Fruit fly (Drosophila melanogaster): ENCODE measurements around the gene CG43072.

Gene CG43072

dm6 chr3L:21060189-21061070, 5.2 kb upstream of the CG43072 start:
- TF ChIP-seq HLH106 (tag; optimal IDR thresholded peaks at IDR 0.05), result peak; percentile 56
- peak; percentile 40 for TF ChIP-seq h (GFP tag; optimal IDR thresholded peaks at IDR 0.05)
- peak; percentile 32 to 38 for TF ChIP-seq dl (GFP tag; optimal IDR thresholded peaks at IDR 0.05; ENCODE audit: insufficient read depth in 1 of 2, partially characterized antibody in 2 of 2)
- peak; percentile 12 for TF ChIP-seq woc (GFP tag; optimal IDR thresholded peaks at IDR 0.05)
- TF ChIP-seq foxo (GFP tag; optimal IDR thresholded peaks at IDR 0.05), result peak in 1 of 2 experiments; percentile 58
- TF ChIP-seq CrebA (GFP tag; optimal IDR thresholded peaks at IDR 0.05; ENCODE audit: borderline replicate concordance), result no peak
- peak; percentile 54 for TF ChIP-seq OdsH (GFP tag; optimal IDR thresholded peaks at IDR 0.05)
- peak; percentile 32 for TF ChIP-seq ey (GFP tag; optimal IDR thresholded peaks at IDR 0.05)
- TF ChIP-seq usp (GFP tag; optimal IDR thresholded peaks at IDR 0.05), result no peak
- no peak for TF ChIP-seq Dfd (GFP tag; optimal IDR thresholded peaks at IDR 0.05)
- peak; percentile 19 for TF ChIP-seq Hnf4 (GFP tag; optimal IDR thresholded peaks at IDR 0.05)
- peak; percentile 34 for TF ChIP-seq rgr (GFP tag; optimal IDR thresholded peaks at IDR 0.05)
- peak; percentile 15 for TF ChIP-seq dmrt93B (GFP tag; optimal IDR thresholded peaks at IDR 0.05)
- peak; percentile 69 for TF ChIP-seq Sp1 (GFP tag; optimal IDR thresholded peaks at IDR 0.05)
- no peak for TF ChIP-seq jim (GFP tag; optimal IDR thresholded peaks at IDR 0.05)
- TF ChIP-seq Hr78 (GFP tag; optimal IDR thresholded peaks at IDR 0.05), result no peak
- peak; percentile 14 for TF ChIP-seq br (GFP tag; optimal IDR thresholded peaks at IDR 0.05)
- TF ChIP-seq psq (GFP tag; optimal IDR thresholded peaks at IDR 0.05), result peak; percentile 50
- peak; percentile 47 for TF ChIP-seq tai (GFP tag; optimal IDR thresholded peaks at IDR 0.05)
- peak; percentile 50 for TF ChIP-seq fru (GFP tag; optimal IDR thresholded peaks at IDR 0.05)

dm6 chr3L:21061968-21062367, 3.7 kb upstream of the CG43072 start:
- TF ChIP-seq rgr (GFP tag; optimal IDR thresholded peaks at IDR 0.05), result peak; percentile 19
- TF ChIP-seq woc (GFP tag; optimal IDR thresholded peaks at IDR 0.05), result no peak

DNA sequence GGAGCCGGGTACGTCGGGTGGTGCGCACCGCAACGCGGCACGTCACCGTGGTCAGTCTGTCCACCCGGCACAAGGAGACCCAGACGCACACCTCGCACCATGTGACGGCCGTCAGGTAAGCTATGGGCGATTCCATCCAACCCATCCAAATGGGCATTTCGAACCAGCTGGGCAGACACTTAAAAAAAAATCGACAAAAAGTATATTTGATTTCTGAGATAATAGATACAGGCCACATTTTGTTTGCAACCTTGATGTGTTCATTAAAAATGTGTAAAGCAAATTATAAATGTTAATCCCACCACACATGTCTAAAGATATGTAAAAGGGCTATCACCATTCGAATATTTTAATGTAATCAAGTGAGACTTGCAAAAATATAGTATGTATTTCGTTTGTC, 1.1 kb upstream of the CG43072 start:
- TF ChIP-seq CrebA (GFP tag; optimal IDR thresholded peaks at IDR 0.05; ENCODE audit: borderline replicate concordance), result no peak
- no peak for TF ChIP-seq Vsx2 (GFP tag; optimal IDR thresholded peaks at IDR 0.05; ENCODE audit: partially characterized antibody)
- no peak for TF ChIP-seq Jra (GFP tag; optimal IDR thresholded peaks at IDR 0.05)
- TF ChIP-seq Dif (GFP tag; optimal IDR thresholded peaks at IDR 0.05; ENCODE audit: partially characterized antibody), result no peak
- TF ChIP-seq sage (GFP tag; optimal IDR thresholded peaks at IDR 0.05), result no peak
- TF ChIP-seq HLH106 (tag; optimal IDR thresholded peaks at IDR 0.05), result no peak
- TF ChIP-seq woc (GFP tag; optimal IDR thresholded peaks at IDR 0.05), result no peak
- TF ChIP-seq h (GFP tag; optimal IDR thresholded peaks at IDR 0.05), result no peak
- no peak for TF ChIP-seq jim (GFP tag; optimal IDR thresholded peaks at IDR 0.05)
- TF ChIP-seq ey (GFP tag; optimal IDR thresholded peaks at IDR 0.05), result no peak
- no peak for TF ChIP-seq CG9705 (GFP tag; optimal IDR thresholded peaks at IDR 0.05)
- TF ChIP-seq N (GFP tag; optimal IDR thresholded peaks at IDR 0.05), result no peak
- no peak for TF ChIP-seq dmrt93B (GFP tag; optimal IDR thresholded peaks at IDR 0.05)
- no peak for TF ChIP-seq dsf (GFP tag; optimal IDR thresholded peaks at IDR 0.05; ENCODE audit: borderline replicate concordance)
- no peak for TF ChIP-seq br (GFP tag; optimal IDR thresholded peaks at IDR 0.05)

- TF ChIP-seq OdsH (GFP tag; optimal IDR thresholded peaks at IDR 0.05) (no peak), h (GFP tag; optimal IDR thresholded peaks at IDR 0.05) (no peak), Dfd (GFP tag; optimal IDR thresholded peaks at IDR 0.05) (no peak), psq (GFP tag; optimal IDR thresholded peaks at IDR 0.05) (no peak), dmrt93B (GFP tag; optimal IDR thresholded peaks at IDR 0.05) (no peak), N (GFP tag; optimal IDR thresholded peaks at IDR 0.05) (no peak), CG32264 (GFP tag; optimal IDR thresholded peaks at IDR 0.05) (no peak), Vsx2 (GFP tag; optimal IDR thresholded peaks at IDR 0.05; ENCODE audit: partially characterized antibody) (no peak), tai (GFP tag; optimal IDR thresholded peaks at IDR 0.05) (no peak), fru (GFP tag; optimal IDR thresholded peaks at IDR 0.05) (no peak), usp (GFP tag; optimal IDR thresholded peaks at IDR 0.05) (no peak), jim (GFP tag; optimal IDR thresholded peaks at IDR 0.05) (no peak), Hr78 (GFP tag; optimal IDR thresholded peaks at IDR 0.05) (no peak), Hr83 (GFP tag; optimal IDR thresholded peaks at IDR 0.05; ENCODE audit: poor library complexity, severe bottlenecking) (no peak), GATAd (GFP tag; optimal IDR thresholded peaks at IDR 0.05) (no peak), foxo (GFP tag; optimal IDR thresholded peaks at IDR 0.05) (no peak), brk (GFP tag; optimal IDR thresholded peaks at IDR 0.05) (no peak), Jra (GFP tag; optimal IDR thresholded peaks at IDR 0.05) (no peak)
These were observed 709 bp downstream of the CG43072 start for dm6 chr3L:21066210-21066912.

All from whole organism, wandering third instar larva.